Fruit fly (Drosophila melanogaster): ENCODE results near the gene gzl.

The gzl gene

dm6 chr3R:6380129-6380528, 2.6 kb upstream of the gzl start, which contains the start of the genes CG1024 and TfIIFalpha (continued):
- peak; percentile 96 for TF ChIP-seq CG34224 (GFP tag; IDR thresholded peaks at IDR 0.05; ENCODE audit: partially characterized antibody)
- no peak for TF ChIP-seq psq (GFP tag; optimal IDR thresholded peaks at IDR 0.05)
- TF ChIP-seq fru (optimal IDR thresholded peaks at IDR 0.05), result no peak
- TF ChIP-seq aop (GFP tag; IDR thresholded peaks at IDR 0.05), result no peak
- TF ChIP-seq CG1602 (GFP tag; optimal IDR thresholded peaks at IDR 0.05), result no peak
- no peak for TF ChIP-seq hkb (optimal IDR thresholded peaks at IDR 0.05)
- no peak for TF ChIP-seq hkb (GFP tag; IDR thresholded peaks at IDR 0.05)
- TF ChIP-seq CG11504 (tag; optimal IDR thresholded peaks at IDR 0.05), result no peak
- TF ChIP-seq NC2α (GFP tag; optimal IDR thresholded peaks at IDR 0.05), result no peak
- TF ChIP-seq HmgZ (tag; optimal IDR thresholded peaks at IDR 0.05), result peak; percentile 44
- TF ChIP-seq CG4617 (GFP tag; optimal IDR thresholded peaks at IDR 0.05; ENCODE audit: borderline replicate concordance), result peak; percentile 15
- no peak for TF ChIP-seq Sox102F (GFP tag; optimal IDR thresholded peaks at IDR 0.05)
- TF ChIP-seq Fer1 (GFP tag; optimal IDR thresholded peaks at IDR 0.05), result peak; percentile 20
- no peak for TF ChIP-seq zfh1 (GFP tag; IDR thresholded peaks at IDR 0.05)
- no peak for TF ChIP-seq cad (GFP tag; optimal IDR thresholded peaks at IDR 0.05)
- TF ChIP-seq HmgD (GFP tag; optimal IDR thresholded peaks at IDR 0.05), result no peak
- TF ChIP-seq CG9215 (GFP tag; IDR thresholded peaks at IDR 0.05), result no peak
- no peak for TF ChIP-seq CG12299 (tag; optimal IDR thresholded peaks at IDR 0.05)
- no peak for TF ChIP-seq scrt (GFP tag; optimal IDR thresholded peaks at IDR 0.05)
- no peak for TF ChIP-seq CG9876 (GFP tag; optimal IDR thresholded peaks at IDR 0.05)
- no peak for TF ChIP-seq so (GFP tag; IDR thresholded peaks at IDR 0.05)
- no peak for TF ChIP-seq CG13296 (GFP tag; optimal IDR thresholded peaks at IDR 0.05)
- peak; percentile 72 for TF ChIP-seq row (GFP tag; IDR thresholded peaks at IDR 0.05)
- peak; percentile 86 for TF ChIP-seq Sry-δ (GFP tag; optimal IDR thresholded peaks at IDR 0.05)
- TF ChIP-seq CG2678 (tag; optimal IDR thresholded peaks at IDR 0.05), result no peak
- no peak for TF ChIP-seq cato (GFP tag; optimal IDR thresholded peaks at IDR 0.05; ENCODE audit: borderline replicate concordance)
- peak; percentile 26 for TF ChIP-seq CG30403 (GFP tag; optimal IDR thresholded peaks at IDR 0.05)
- no peak for TF ChIP-seq p53 (GFP tag; optimal IDR thresholded peaks at IDR 0.05)
- TF ChIP-seq CG11456 (GFP tag; IDR thresholded peaks at IDR 0.05), result no peak
- no peak for TF ChIP-seq CG7745 (tag; optimal IDR thresholded peaks at IDR 0.05)
- TF ChIP-seq CG2889 (GFP tag; IDR thresholded peaks at IDR 0.05), result no peak
- TF ChIP-seq CG7372 (GFP tag; IDR thresholded peaks at IDR 0.05), result no peak
- TF ChIP-seq ken (GFP tag; IDR thresholded peaks at IDR 0.05), result no peak
- no peak for TF ChIP-seq CG6689 (GFP tag; IDR thresholded peaks at IDR 0.05)
- no peak for TF ChIP-seq CG10959 (GFP tag; IDR thresholded peaks at IDR 0.05)
- TF ChIP-seq Lpt (GFP tag; optimal IDR thresholded peaks at IDR 0.05), result no peak
- TF ChIP-seq shn (GFP tag; optimal IDR thresholded peaks at IDR 0.05), result no peak
- no peak for TF ChIP-seq CG3726 (GFP tag; IDR thresholded peaks at IDR 0.05)
- TF ChIP-seq CG10462 (GFP tag; optimal IDR thresholded peaks at IDR 0.05), result no peak
- no peak for TF ChIP-seq CG14050 (GFP tag; IDR thresholded peaks at IDR 0.05)
- no peak for TF ChIP-seq klu (GFP tag; IDR thresholded peaks at IDR 0.05)
- peak; percentile 87 for TF ChIP-seq CG7963 (GFP tag; IDR thresholded peaks at IDR 0.05; ENCODE audit: partially characterized antibody)
- TF ChIP-seq stwl (tag; optimal IDR thresholded peaks at IDR 0.05), result peak; percentile 84
- TF ChIP-seq Awh (GFP tag; IDR thresholded peaks at IDR 0.05), result no peak
- TF ChIP-seq Eip74EF (GFP tag; optimal IDR thresholded peaks at IDR 0.05), result no peak
- TF ChIP-seq chm (GFP tag; IDR thresholded peaks at IDR 0.05), result no peak
- TF ChIP-seq Aef1 (GFP tag; IDR thresholded peaks at IDR 0.05), result no peak
- no peak for TF ChIP-seq sim (GFP tag; IDR thresholded peaks at IDR 0.05)
- TF ChIP-seq MBD-R2 (GFP tag; IDR thresholded peaks at IDR 0.05), result peak; percentile 73
- no peak for TF ChIP-seq Ssrp (tag; optimal IDR thresholded peaks at IDR 0.05)
- TF ChIP-seq C15 (GFP tag; IDR thresholded peaks at IDR 0.05), result no peak
- TF ChIP-seq lov (optimal IDR thresholded peaks at IDR 0.05), result no peak
- TF ChIP-seq lov (GFP tag; IDR thresholded peaks at IDR 0.05), result no peak
- no peak for TF ChIP-seq ap (GFP tag; IDR thresholded peaks at IDR 0.05)
